Worm (Caenorhabditis elegans) whole organism, L4 larva: ENCODE results near the gene polk-1.

Experiments
- Y75B8A.6 ChIP-seq: fragments of 200-800 bp; sonication (Bioruptor generic); IDR thresholded peaks from 2 replicates; pipeline ENCODE4 v1.3.6; 2022; ENCODE audit warnings: missing genetic modification reagents, missing genetic modification characterization, missing compliant biosample characterization
- ceh-62 ChIP-seq: sonication (generic microtip); optimal IDR thresholded peaks from 2 replicates; lab custom pipeline; 2017; ENCODE audit warnings: missing biosample characterization, missing genetic modification characterization
- ces-1 ChIP-seq: fragments of 150-350 bp; sonication (generic microtip); optimal IDR thresholded peaks from 4 replicates; lab custom pipeline; 2014; ENCODE audit warnings: missing biosample characterization, missing genetic modification reagents, missing genetic modification characterization
- dmd-8 ChIP-seq: fragments of 200-800 bp; sonication (Bioruptor generic); IDR thresholded peaks from 2 replicates; pipeline ENCODE4 v1.3.6; 2022; ENCODE audit warnings: missing genetic modification characterization, missing compliant biosample characterization
- jun-1 ChIP-seq: fragments of 150-350 bp; optimal IDR thresholded peaks from 2 replicates; lab custom pipeline; 2014; ENCODE audit warnings: missing biosample characterization, missing genetic modification reagents, missing genetic modification characterization
- lim-7 ChIP-seq: fragments of 200-800 bp; sonication (Bioruptor generic); IDR thresholded peaks from 2 replicates; pipeline ENCODE4 v1.3.6; 2022; ENCODE audit warnings: missing genetic modification characterization, missing compliant biosample characterization
- lin-15B ChIP-seq: fragments of 150-350 bp; sonication (generic microtip); optimal IDR thresholded peaks from 3 replicates; lab custom pipeline; 2014; ENCODE audit warnings: missing biosample characterization, missing genetic modification characterization
- unc-130 ChIP-seq: sonication (generic microtip); optimal IDR thresholded peaks from 2 replicates; lab custom pipeline; 2016; ENCODE audit warnings: missing genetic modification reagents, missing genetic modification characterization, missing compliant biosample characterization
- zag-1 ChIP-seq: fragments of 150-350 bp; optimal IDR thresholded peaks from 2 replicates; lab custom pipeline; 2014; ENCODE audit warnings: missing biosample characterization, missing genetic modification characterization

- TF ChIP-seq Y75B8A.6 (GFP tag; lab: Robert Waterston, UW): no peak
- no peak for TF ChIP-seq unc-130 (GFP tag; lab: Kevin White, UChicago)
- TF ChIP-seq ces-1: no peak
- TF ChIP-seq dmd-8 (GFP tag; lab: Robert Waterston, UW): peak; percentile 74; the same call in 1 of the 2 replicates
- no peak for TF ChIP-seq jun-1
- no peak for TF ChIP-seq ceh-62 (tag; lab: Kevin White, UChicago)
- TF ChIP-seq zag-1: no peak
- no peak for TF ChIP-seq lin-15B (tag; lab: Kevin White, UChicago)
- peak; percentile 71 for TF ChIP-seq lim-7
These were observed 24.5 kb upstream of the polk-1 start for ce11 chrIII:8652922-8653321.
